5 worm cellular contexts compared by ENCODE assay signal in the genomic region with DNA sequence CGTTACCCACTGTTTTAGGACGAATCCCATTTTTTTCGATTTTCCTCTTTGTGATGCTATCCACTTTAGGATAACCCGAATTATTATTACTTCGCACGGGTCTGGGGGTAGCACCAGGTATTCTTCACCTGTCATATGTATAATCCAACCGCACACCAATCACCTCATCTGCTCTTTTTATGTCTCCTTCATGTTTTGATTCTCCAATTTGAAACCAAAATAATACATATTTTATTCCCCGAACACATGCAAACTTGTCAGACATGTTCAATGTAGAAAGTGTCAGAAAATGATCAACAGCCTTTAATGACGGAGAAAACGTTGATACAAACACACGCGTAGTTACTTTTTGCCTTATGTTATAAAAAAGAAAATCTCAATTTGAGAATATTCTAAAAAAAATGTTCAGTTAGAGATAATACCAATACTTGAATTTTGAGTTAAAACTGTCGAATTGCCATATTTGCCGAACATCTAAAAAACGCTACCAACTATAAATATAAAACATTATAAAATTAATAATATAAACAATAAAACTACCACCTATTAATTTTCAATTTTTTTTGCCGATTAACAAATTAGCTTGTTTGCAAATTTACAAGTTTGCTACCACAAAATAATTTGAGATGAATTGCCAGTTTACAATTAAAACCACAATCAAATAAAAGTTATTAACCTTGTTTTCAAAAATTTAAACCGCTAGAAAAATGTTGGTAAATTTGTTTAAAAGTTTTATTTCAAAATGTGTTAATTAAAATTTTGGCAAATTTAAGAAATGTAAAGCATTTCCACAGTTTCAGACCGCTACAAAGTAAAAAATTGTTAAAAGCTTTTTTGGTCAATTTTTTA.
TF ChIP-seq lines count a peak whose summit lies in the region.

No protein-coding gene starts in this region.

TF ChIP-seq in whole organism, L1 larva, 84 proteins besides CTCF, POLR2A, EP300 and RAD21 (continued from another document):
- TF ChIP-seq efl-1 (optimal IDR thresholded peaks at IDR 0.05; lab: Kevin White, UChicago) (no peak), efl-1 (GFP tag; optimal IDR thresholded peaks at IDR 0.05 in 1 of 2; lab: Kevin White, UChicago) (peak in 1 of 2 experiments; percentile 71), mef-2 (tag; optimal IDR thresholded peaks at IDR 0.05; lab: Kevin White, UChicago) (no peak), nhr-11 (tag; optimal IDR thresholded peaks at IDR 0.05; lab: Kevin White, UChicago) (peak; percentile 33), lsy-2 (tag; optimal IDR thresholded peaks at IDR 0.05; lab: Kevin White, UChicago) (peak in 1 of 2 experiments; percentile 24), nhr-90 (tag; optimal IDR thresholded peaks at IDR 0.05; lab: Kevin White, UChicago; ENCODE audit: poor library complexity) (peak; percentile 1), aly-2 (tag; optimal IDR thresholded peaks at IDR 0.05; lab: Kevin White, UChicago) (peak; percentile 71), elt-3 (tag; optimal IDR thresholded peaks at IDR 0.05; lab: Kevin White, UChicago) (no peak), egl-13 (tag; optimal IDR thresholded peaks at IDR 0.05; lab: Kevin White, UChicago) (no peak), lin-14 (GFP tag; optimal IDR thresholded peaks at IDR 0.05; lab: Kevin White, UChicago) (peak; percentile 9), nhr-85 (tag; lab: Kevin White, UChicago) (peak; percentile 72), skn-1 (tag; optimal IDR thresholded peaks at IDR 0.05; lab: Kevin White, UChicago) (peak; percentile 24), dsc-1 (tag; optimal IDR thresholded peaks at IDR 0.05; lab: Kevin White, UChicago) (peak; percentile 35), nhr-47 (tag; optimal IDR thresholded peaks at IDR 0.05; lab: Kevin White, UChicago) (peak; percentile 22)

TF ChIP-seq in whole organism, L2 larva, 48 proteins besides CTCF, POLR2A, EP300 and RAD21 (continued from another document and continues in another):
- peak; percentile 25 for TF ChIP-seq F13H6.1 (tag; optimal IDR thresholded peaks at IDR 0.05; lab: Kevin White, UChicago)
- peak; percentile 0 to 55 for TF ChIP-seq lsy-2 (tag; optimal IDR thresholded peaks at IDR 0.05; lab: Kevin White, UChicago)
- peak; percentile 51 for TF ChIP-seq crh-2 (tag; optimal IDR thresholded peaks at IDR 0.05; lab: Kevin White, UChicago)
- no peak for TF ChIP-seq aly-2 (tag; optimal IDR thresholded peaks at IDR 0.05; lab: Kevin White, UChicago)
- no peak for TF ChIP-seq nhr-12 (tag; optimal IDR thresholded peaks at IDR 0.05; lab: Kevin White, UChicago)
- no peak for TF ChIP-seq mab-5 (tag; optimal IDR thresholded peaks at IDR 0.05; lab: Kevin White, UChicago)
- peak; percentile 33 for TF ChIP-seq nhr-129 (tag; optimal IDR thresholded peaks at IDR 0.05; lab: Kevin White, UChicago)
- no peak for TF ChIP-seq ZK546.5 (tag; optimal IDR thresholded peaks at IDR 0.05; lab: Kevin White, UChicago)
- TF ChIP-seq Y55F3AM.14 (GFP tag; optimal IDR thresholded peaks at IDR 0.05; lab: Kevin White, UChicago), result no peak
- peak; percentile 10 for TF ChIP-seq nhr-6 (tag; optimal IDR thresholded peaks at IDR 0.05; lab: Kevin White, UChicago)
- TF ChIP-seq mdl-1 (tag; optimal IDR thresholded peaks at IDR 0.05; lab: Kevin White, UChicago), result no peak
- no peak for TF ChIP-seq R02D3.7 (tag; optimal IDR thresholded peaks at IDR 0.05; lab: Kevin White, UChicago)
- no peak for TF ChIP-seq alr-1 (tag; optimal IDR thresholded peaks at IDR 0.05; lab: Kevin White, UChicago)
- TF ChIP-seq blmp-1 (tag; optimal IDR thresholded peaks at IDR 0.05; lab: Kevin White, UChicago; ENCODE audit: insufficient read depth), result peak; percentile 22
- TF ChIP-seq fos-1 (tag; optimal IDR thresholded peaks at IDR 0.05; lab: Kevin White, UChicago), result no peak
- no peak for TF ChIP-seq egl-27 (tag; optimal IDR thresholded peaks at IDR 0.05; lab: Kevin White, UChicago)
- no peak for TF ChIP-seq ceh-16 (tag; optimal IDR thresholded peaks at IDR 0.05; lab: Kevin White, UChicago)
- TF ChIP-seq mbf-1 (tag; optimal IDR thresholded peaks at IDR 0.05; lab: Kevin White, UChicago), result no peak
- no peak for TF ChIP-seq ceh-82 (tag; optimal IDR thresholded peaks at IDR 0.05; lab: Kevin White, UChicago)
- TF ChIP-seq lin-11 (tag; optimal IDR thresholded peaks at IDR 0.05; lab: Kevin White, UChicago), result no peak
- no peak for TF ChIP-seq unc-55 (GFP tag; optimal IDR thresholded peaks at IDR 0.05; lab: Kevin White, UChicago)
- peak; percentile 71 for TF ChIP-seq nhr-25 (tag; optimal IDR thresholded peaks at IDR 0.05; lab: Kevin White, UChicago)
- TF ChIP-seq ztf-11 (tag; optimal IDR thresholded peaks at IDR 0.05; lab: Kevin White, UChicago), result no peak
- TF ChIP-seq nhr-21 (tag; optimal IDR thresholded peaks at IDR 0.05; lab: Kevin White, UChicago), result peak; percentile 46
- TF ChIP-seq sma-9 (GFP tag; optimal IDR thresholded peaks at IDR 0.05; lab: Kevin White, UChicago), result no peak
- TF ChIP-seq sma-9 (tag; optimal IDR thresholded peaks at IDR 0.05; lab: Kevin White, UChicago), result no peak
- no peak for TF ChIP-seq elt-3 (tag; optimal IDR thresholded peaks at IDR 0.05; lab: Kevin White, UChicago)
- TF ChIP-seq ztf-4 (tag; optimal IDR thresholded peaks at IDR 0.05; lab: Kevin White, UChicago), result peak; percentile 93

TF ChIP-seq in whole organism, L3 larva, 47 proteins besides CTCF, POLR2A, EP300 and RAD21 (continued from another document):
- TF ChIP-seq nhr-23 (tag; optimal IDR thresholded peaks at IDR 0.05; lab: Kevin White, UChicago) (peak; percentile 55), lsy-12 (tag; optimal IDR thresholded peaks at IDR 0.05; lab: Kevin White, UChicago) (peak; percentile 23), unc-39 (tag; optimal IDR thresholded peaks at IDR 0.05; lab: Kevin White, UChicago) (no peak), jun-1 (tag; optimal IDR thresholded peaks at IDR 0.05; lab: Kevin White, UChicago) (no peak), sea-2 (GFP tag; optimal IDR thresholded peaks at IDR 0.05; lab: Kevin White, UChicago) (no peak)

TF ChIP-seq in whole organism, L4 larva, 104 proteins besides CTCF, POLR2A, EP300 and RAD21 (continued from another document and continues in another):
- TF ChIP-seq nhr-76 (tag; optimal IDR thresholded peaks at IDR 0.05; lab: Kevin White, UChicago) (no peak), gei-8 (GFP tag; optimal IDR thresholded peaks at IDR 0.05; lab: Kevin White, UChicago) (no peak), dmd-8 (GFP tag; IDR thresholded peaks at IDR 0.05; lab: Robert Waterston, UW) (no peak), fkh-10 (GFP tag; optimal IDR thresholded peaks at IDR 0.05; lab: Kevin White, UChicago) (no peak), lin-1 (GFP tag; IDR thresholded peaks at IDR 0.05; lab: Robert Waterston, UW) (peak; percentile 37; the same call in 1 of the 2 replicates), tra-1 (GFP tag; IDR thresholded peaks at IDR 0.05; lab: Robert Waterston, UW) (peak; percentile 25; the same call in 1 of the 2 replicates), hif-1 (tag; optimal IDR thresholded peaks at IDR 0.05; lab: Kevin White, UChicago) (peak in 1 of 2 experiments; percentile 0), F10B5.3 (tag; optimal IDR thresholded peaks at IDR 0.05; lab: Kevin White, UChicago) (no peak), dmd-6 (GFP tag; IDR thresholded peaks at IDR 0.05; lab: Robert Waterston, UW) (no peak), nhr-10 (tag; optimal IDR thresholded peaks at IDR 0.05; lab: Kevin White, UChicago) (no peak), nhr-11 (tag; optimal IDR thresholded peaks at IDR 0.05; lab: Kevin White, UChicago) (no peak), dmd-9 (GFP tag; IDR thresholded peaks at IDR 0.05; lab: Robert Waterston, UW) (0 out of 2 replicates have a peak, but pooled peaks have one; percentile 4), pha-4 (GFP tag; IDR thresholded peaks at IDR 0.05; lab: Robert Waterston, UW) (peak; percentile 46; the same call in 1 of the 2 replicates), pha-4 (tag; optimal IDR thresholded peaks at IDR 0.05; lab: Kevin White, UChicago) (no peak), daf-8 (GFP tag; IDR thresholded peaks at IDR 0.05; lab: Robert Waterston, UW) (no peak), lin-15B (tag; optimal IDR thresholded peaks at IDR 0.05; lab: Kevin White, UChicago) (no peak), zag-1 (tag; optimal IDR thresholded peaks at IDR 0.05; lab: Kevin White, UChicago) (no peak), egl-43 (GFP tag; IDR thresholded peaks at IDR 0.05; lab: Robert Waterston, UW) (no peak), nhr-48 (tag; optimal IDR thresholded peaks at IDR 0.05; lab: Kevin White, UChicago) (peak; percentile 15), F44E2.7 (GFP tag; IDR thresholded peaks at IDR 0.05; lab: Robert Waterston, UW) (no peak), php-3 (GFP tag; IDR thresholded peaks at IDR 0.05; lab: Robert Waterston, UW) (0 out of 2 replicates have a peak, but pooled peaks have one; percentile 37), lsy-2 (tag; optimal IDR thresholded peaks at IDR 0.05; lab: Kevin White, UChicago) (peak in 1 of 2 experiments; percentile 52), F26F4.8 (GFP tag; conservative IDR thresholded peaks at IDR 0.05; lab: Robert Waterston, UW) (no peak), skn-1 (tag; optimal IDR thresholded peaks at IDR 0.05; lab: Kevin White, UChicago) (no peak), lin-38 (GFP tag; IDR thresholded peaks at IDR 0.05; lab: Robert Waterston, UW) (no peak; the same call in 1 of the 2 replicates), pqm-1 (tag; optimal IDR thresholded peaks at IDR 0.05; lab: Kevin White, UChicago) (no peak), ztf-11 (tag; optimal IDR thresholded peaks at IDR 0.05; lab: Kevin White, UChicago) (no peak), ceh-82 (tag; optimal IDR thresholded peaks at IDR 0.05; lab: Kevin White, UChicago) (no peak), ceh-32 (tag; optimal IDR thresholded peaks at IDR 0.05; lab: Kevin White, UChicago; ENCODE audit: poor library complexity) (no peak), snpc-4 (tag; optimal IDR thresholded peaks at IDR 0.05; lab: Kevin White, UChicago) (no peak), lin-29 (GFP tag; IDR thresholded peaks at IDR 0.05; lab: Robert Waterston, UW) (peak; percentile 6; the same call in 1 of the 2 replicates), nhr-102 (tag; optimal IDR thresholded peaks at IDR 0.05; lab: Kevin White, UChicago) (peak; percentile 50), rbr-2 (tag; optimal IDR thresholded peaks at IDR 0.05; lab: Kevin White, UChicago) (no peak), ama-1 (optimal IDR thresholded peaks at IDR 0.05; lab: Kevin White, UChicago) (no peak), zfp-2 (tag; optimal IDR thresholded peaks at IDR 0.05; lab: Kevin White, UChicago) (no peak), D1046.2 (GFP tag; IDR thresholded peaks at IDR 0.05; lab: Robert Waterston, UW) (no peak), Y75B8A.6 (GFP tag; IDR thresholded peaks at IDR 0.05; lab: Robert Waterston, UW) (peak; percentile 83), ceh-44 (GFP tag; IDR thresholded peaks at IDR 0.05; lab: Robert Waterston, UW) (no peak), nhr-25 (tag; optimal IDR thresholded peaks at IDR 0.05; lab: Kevin White, UChicago; ENCODE audit: borderline replicate concordance, insufficient read depth) (peak; percentile 44), zip-2 (tag; optimal IDR thresholded peaks at IDR 0.05; lab: Kevin White, UChicago) (no peak)

TF ChIP-seq in whole organism, young adult, 124 proteins besides CTCF, POLR2A, EP300 and RAD21 (continued from another document):
- TF ChIP-seq K12H6.12 (tag; optimal IDR thresholded peaks at IDR 0.05; lab: Kevin White, UChicago) (peak; percentile 35), nhr-80 (tag; optimal IDR thresholded peaks at IDR 0.05; lab: Kevin White, UChicago) (peak; percentile 48), ama-1 (optimal IDR thresholded peaks at IDR 0.05; lab: Kevin White, UChicago) (peak; percentile 12), ama-1 (GFP tag; optimal IDR thresholded peaks at IDR 0.05; lab: Kevin White, UChicago) (no peak), dox-1 (GFP tag; IDR thresholded peaks at IDR 0.05; lab: Robert Waterston, UW) (peak; percentile 53), gei-17 (GFP tag; optimal IDR thresholded peaks at IDR 0.05; lab: Kevin White, UChicago) (peak; percentile 26), zim-3 (tag; optimal IDR thresholded peaks at IDR 0.05; lab: Kevin White, UChicago) (peak; percentile 71), F23B12.7 (tag; optimal IDR thresholded peaks at IDR 0.05; lab: Kevin White, UChicago; ENCODE audit: insufficient read depth) (peak; percentile 3), dpff-1 (tag; optimal IDR thresholded peaks at IDR 0.05; lab: Kevin White, UChicago) (peak; percentile 71), hmg-20 (GFP tag; IDR thresholded peaks at IDR 0.05; lab: Robert Waterston, UW) (no peak; the same call in 1 of the 2 replicates), F39B2.1 (GFP tag; IDR thresholded peaks at IDR 0.05; lab: Robert Waterston, UW) (peak; percentile 43), madf-3 (GFP tag; IDR thresholded peaks at IDR 0.05; lab: Robert Waterston, UW) (peak; percentile 70), ZK185.1 (tag; optimal IDR thresholded peaks at IDR 0.05; lab: Kevin White, UChicago; ENCODE audit: poor library complexity, severe bottlenecking) (peak; percentile 33), zfh-2 (GFP tag; conservative IDR thresholded peaks at IDR 0.05; lab: Robert Waterston, UW) (no peak), Y67H2A.10 (GFP tag; conservative IDR thresholded peaks at IDR 0.05; lab: Robert Waterston, UW) (no peak), dpl-1 (GFP tag; optimal IDR thresholded peaks at IDR 0.05; lab: Kevin White, UChicago) (no peak), unc-130 (GFP tag; optimal IDR thresholded peaks at IDR 0.05; lab: Kevin White, UChicago) (peak; percentile 6), tbx-9 (tag; optimal IDR thresholded peaks at IDR 0.05; lab: Kevin White, UChicago; ENCODE audit: borderline replicate concordance) (peak; percentile 23), repo-1 (tag; optimal IDR thresholded peaks at IDR 0.05; lab: Kevin White, UChicago) (peak; percentile 69), nfya-2 (GFP tag; IDR thresholded peaks at IDR 0.05; lab: Robert Waterston, UW) (peak; percentile 59; the same call in 1 of the 2 replicates), cebp-1 (GFP tag; IDR thresholded peaks at IDR 0.05; lab: Robert Waterston, UW) (no peak), cebp-1 (tag; optimal IDR thresholded peaks at IDR 0.05; lab: Kevin White, UChicago) (peak; percentile 60), nhr-90 (tag; optimal IDR thresholded peaks at IDR 0.05; lab: Kevin White, UChicago) (peak; percentile 90), F52B5.7 (tag; optimal IDR thresholded peaks at IDR 0.05; lab: Kevin White, UChicago) (peak; percentile 44), lsy-27 (tag; optimal IDR thresholded peaks at IDR 0.05; lab: Kevin White, UChicago; ENCODE audit: borderline replicate concordance, insufficient read depth) (no peak), egl-18 (GFP tag; IDR thresholded peaks at IDR 0.05; lab: Robert Waterston, UW) (peak; percentile 47; the same call in 1 of the 2 replicates)
